Fruit fly (Drosophila melanogaster) whole organism, embryonic: Measurements from ENCODE around the gene Mct1.

Experiments
- Antp ChIP-seq: fragments of 200-800 bp; sonication (Bioruptor generic); optimal IDR thresholded peaks from 3 replicates; lab custom pipeline; 2016; ENCODE audit warnings: missing biosample characterization, missing genetic modification characterization
- Bdp1 ChIP-seq: fragments of 200-800 bp; sonication (Bioruptor generic); optimal IDR thresholded peaks from 3 replicates; lab custom pipeline; 2016; ENCODE audit warnings: missing biosample characterization, missing genetic modification characterization
- Blimp-1 ChIP-seq: fragments of 200-800 bp; sonication (Bioruptor generic); optimal IDR thresholded peaks from 3 replicates; lab custom pipeline; 2018; ENCODE audit warnings: missing biosample characterization, missing genetic modification characterization, mild to moderate bottlenecking, moderate library complexity, missing genetic modification reagents
- CG10274 ChIP-seq: fragments of 200-800 bp; sonication (Bioruptor generic); optimal IDR thresholded peaks from 3 replicates; lab custom pipeline; 2017; ENCODE audit warnings: missing biosample characterization, mild to moderate bottlenecking, missing genetic modification characterization
- CG10462 ChIP-seq: fragments of 200-800 bp; sonication (Bioruptor generic); optimal IDR thresholded peaks from 2 replicates; lab custom pipeline; 2016; ENCODE audit warnings: missing biosample characterization, missing genetic modification characterization
- CG13775 ChIP-seq: fragments of 200-800 bp; sonication (Bioruptor generic); optimal IDR thresholded peaks from 3 replicates; lab custom pipeline; 2017; ENCODE audit warnings: missing biosample characterization, mild to moderate bottlenecking, missing genetic modification characterization
- CG16815 ChIP-seq: fragments of 200-800 bp; sonication (Bioruptor generic); optimal IDR thresholded peaks from 3 replicates; lab custom pipeline; 2017; ENCODE audit warnings: missing biosample characterization, mild to moderate bottlenecking, missing genetic modification characterization
- CG17612 ChIP-seq: fragments of 200-800 bp; sonication (Bioruptor generic); IDR thresholded peaks from 2 replicates; pipeline ENCODE4 v1.3.6; 2022; ENCODE audit warnings: missing biosample characterization, missing genetic modification characterization
- CG17802 ChIP-seq: fragments of 200-800 bp; sonication (Bioruptor generic); optimal IDR thresholded peaks from 2 replicates; lab custom pipeline; 2018; ENCODE audit warnings: missing biosample characterization, mild to moderate bottlenecking, missing genetic modification characterization, moderate library complexity
- CG17912 ChIP-seq: fragments of 200-800 bp; sonication (Bioruptor generic); optimal IDR thresholded peaks from 2 replicates; lab custom pipeline; 2018; ENCODE audit warnings: missing biosample characterization, mild to moderate bottlenecking, missing genetic modification characterization
- CG18476 ChIP-seq: fragments of 200-800 bp; sonication (Bioruptor generic); optimal IDR thresholded peaks from 2 replicates; lab custom pipeline; 2016; ENCODE audit warnings: missing biosample characterization, mild to moderate bottlenecking, missing genetic modification characterization
- CG18599 ChIP-seq: fragments of 200-800 bp; sonication (Bioruptor generic); optimal IDR thresholded peaks from 3 replicates; lab custom pipeline; 2017; ENCODE audit warnings: missing biosample characterization, missing genetic modification characterization, mild to moderate bottlenecking, moderate library complexity, missing genetic modification reagents
- CG2889 ChIP-seq: fragments of 200-800 bp; sonication (Bioruptor generic); IDR thresholded peaks from 3 replicates; pipeline ENCODE4 v1.3.6; 2022; ENCODE audit warnings: missing biosample characterization, missing genetic modification characterization
- CG30403 ChIP-seq: fragments of 200-800 bp; sonication (Bioruptor generic); optimal IDR thresholded peaks from 3 replicates; lab custom pipeline; 2016; ENCODE audit warnings: missing biosample characterization, missing genetic modification characterization
- CG4360 ChIP-seq: fragments of 200-800 bp; sonication (Bioruptor generic); IDR thresholded peaks from 2 replicates; pipeline ENCODE4 v1.3.6; 2022; ENCODE audit warnings: missing biosample characterization, missing genetic modification characterization
- CG4617 ChIP-seq: fragments of 200-800 bp; sonication (Bioruptor generic); optimal IDR thresholded peaks from 3 replicates; lab custom pipeline; 2016; ENCODE audit warnings: missing biosample characterization, missing genetic modification characterization, borderline replicate concordance
- CG5245 ChIP-seq: fragments of 200-800 bp; sonication (Bioruptor generic); optimal IDR thresholded peaks from 3 replicates; lab custom pipeline; 2016; ENCODE audit warnings: missing biosample characterization, missing genetic modification characterization
- CG6175 ChIP-seq: fragments of 200-800 bp; sonication (Bioruptor generic); IDR thresholded peaks from 3 replicates; pipeline ENCODE4 v1.3.6; 2022; ENCODE audit warnings: missing biosample characterization, missing genetic modification characterization
- CG7963 ChIP-seq: fragments of 200-800 bp; sonication (Bioruptor generic); IDR thresholded peaks from 3 replicates; pipeline ENCODE4 v1.3.6; 2022; ENCODE audit warnings: missing biosample characterization, missing genetic modification characterization; ENCODE audit not compliant: partially characterized antibody
- CG9215 ChIP-seq: fragments of 200-800 bp; sonication (Bioruptor generic); IDR thresholded peaks from 2 replicates; pipeline ENCODE4 v1.3.6; 2022; ENCODE audit warnings: missing biosample characterization, missing genetic modification characterization
- D19A ChIP-seq: fragments of 200-800 bp; optimal IDR thresholded peaks from 3 replicates; lab custom pipeline; 2019; ENCODE audit warnings: missing biosample characterization, mild to moderate bottlenecking, missing genetic modification characterization, moderate library complexity
- Deaf1 ChIP-seq: fragments of 200-800 bp; optimal IDR thresholded peaks from 3 replicates; lab custom pipeline; 2019; ENCODE audit warnings: missing biosample characterization, mild to moderate bottlenecking, missing genetic modification characterization, moderate library complexity
- Dfd ChIP-seq, 2 experiments: fragments of >200 bp; optimal IDR thresholded peaks; 2 replicates each; lab custom pipeline; 2017; ENCODE audit warnings: missing biosample characterization in 2 of 2, missing genetic modification characterization in 2 of 2
- Dp ChIP-seq: fragments of 200-800 bp; sonication (Bioruptor generic); optimal IDR thresholded peaks from 2 replicates; lab custom pipeline; 2018; ENCODE audit warnings: missing biosample characterization, mild to moderate bottlenecking, missing genetic modification characterization, moderate library complexity
- Fer2 ChIP-seq: fragments of 200-800 bp; sonication (Bioruptor generic); optimal IDR thresholded peaks from 2 replicates; lab custom pipeline; 2018; ENCODE audit warnings: missing biosample characterization, mild to moderate bottlenecking, missing genetic modification characterization, moderate library complexity
- HmgD ChIP-seq: fragments of 200-800 bp; sonication (Bioruptor generic); optimal IDR thresholded peaks from 3 replicates; lab custom pipeline; 2016; ENCODE audit warnings: missing biosample characterization, missing genetic modification characterization
- MBD-R2 ChIP-seq: fragments of 200-800 bp; sonication (Bioruptor generic); IDR thresholded peaks from 2 replicates; pipeline ENCODE4 v1.3.6; 2022; ENCODE audit warnings: missing biosample characterization, missing genetic modification characterization
- Myb ChIP-seq: fragments of 200-800 bp; sonication (Bioruptor generic); optimal IDR thresholded peaks from 2 replicates; lab custom pipeline; 2016; ENCODE audit warnings: missing biosample characterization, missing genetic modification characterization
- Rx ChIP-seq: fragments of 200-800 bp; sonication (Bioruptor generic); IDR thresholded peaks from 2 replicates; pipeline ENCODE4 v1.3.6; 2022; ENCODE audit warnings: missing biosample characterization, missing genetic modification characterization
- Sox100B ChIP-seq: fragments of 200-800 bp; sonication (Bioruptor generic); optimal IDR thresholded peaks from 3 replicates; lab custom pipeline; 2018; ENCODE audit warnings: missing biosample characterization, mild to moderate bottlenecking, missing genetic modification characterization
- Trl ChIP-seq, 3 experiments: fragments of >200 bp in 2 of 3; fragments of 200-800 bp in 1 of 3; sonication (Bioruptor generic) in 1 of 3; optimal IDR thresholded peaks; 2 replicates in 1 of 3; 3 replicates in 2 of 3; lab custom pipeline; 2016 to 2017; ENCODE audit warnings: missing biosample characterization in 1 of 3, missing genetic modification characterization in 1 of 3
- ab ChIP-seq: fragments of 200-800 bp; sonication (Bioruptor generic); optimal IDR thresholded peaks from 2 replicates; lab custom pipeline; 2016; ENCODE audit warnings: missing biosample characterization, missing genetic modification characterization
- ara ChIP-seq: fragments of 200-800 bp; sonication (Bioruptor generic); IDR thresholded peaks from 2 replicates; pipeline ENCODE4 v1.3.6; 2022; ENCODE audit warnings: missing biosample characterization, missing genetic modification characterization
- bigmax ChIP-seq: fragments of 200-800 bp; sonication (Bioruptor generic); optimal IDR thresholded peaks from 2 replicates; lab custom pipeline; 2018; ENCODE audit warnings: missing biosample characterization, mild to moderate bottlenecking, missing genetic modification characterization
- cato ChIP-seq: fragments of 200-800 bp; sonication (Bioruptor generic); optimal IDR thresholded peaks from 2 replicates; lab custom pipeline; 2016; ENCODE audit warnings: missing biosample characterization, missing genetic modification characterization, borderline replicate concordance
- caup ChIP-seq: fragments of 200-800 bp; sonication (Bioruptor generic); optimal IDR thresholded peaks from 3 replicates; lab custom pipeline; 2017; ENCODE audit warnings: missing biosample characterization, mild to moderate bottlenecking, missing genetic modification characterization, moderate library complexity; ENCODE audit not compliant: severe bottlenecking
- chinmo ChIP-seq: fragments of 200-800 bp; sonication (Bioruptor generic); IDR thresholded peaks from 4 replicates; pipeline ENCODE4 v1.3.6; 2022; ENCODE audit warnings: missing biosample characterization, missing genetic modification characterization; ENCODE audit not compliant: partially characterized antibody
- exex ChIP-seq: fragments of 200-800 bp; sonication (Bioruptor generic); optimal IDR thresholded peaks from 4 replicates; lab custom pipeline; 2018; ENCODE audit warnings: missing biosample characterization, mild to moderate bottlenecking, missing genetic modification characterization, moderate library complexity
- fd102C ChIP-seq: fragments of 200-800 bp; sonication (Bioruptor generic); optimal IDR thresholded peaks from 2 replicates; lab custom pipeline; 2018; ENCODE audit warnings: missing biosample characterization, mild to moderate bottlenecking, missing genetic modification characterization, moderate library complexity
- jing ChIP-seq: fragments of 200-800 bp; sonication (Bioruptor generic); optimal IDR thresholded peaks from 2 replicates; lab custom pipeline; 2018; ENCODE audit warnings: missing biosample characterization, mild to moderate bottlenecking, missing genetic modification characterization
- lilli ChIP-seq: fragments of 200-800 bp; sonication (Bioruptor generic); optimal IDR thresholded peaks from 3 replicates; lab custom pipeline; 2016; ENCODE audit warnings: missing biosample characterization, missing genetic modification characterization
- maf-S ChIP-seq: fragments of 200-800 bp; sonication (Bioruptor generic); optimal IDR thresholded peaks from 2 replicates; lab custom pipeline; 2016; ENCODE audit warnings: missing biosample characterization, missing genetic modification characterization
- nmo ChIP-seq: fragments of 200-800 bp; sonication (Bioruptor generic); optimal IDR thresholded peaks from 2 replicates; lab custom pipeline; 2018; ENCODE audit warnings: missing biosample characterization, mild to moderate bottlenecking, missing genetic modification characterization, moderate library complexity
- odd ChIP-seq: fragments of 200-800 bp; sonication (Bioruptor generic); optimal IDR thresholded peaks from 2 replicates; lab custom pipeline; 2017; ENCODE audit warnings: missing biosample characterization, mild to moderate bottlenecking, missing genetic modification characterization
- psq ChIP-seq: fragments of 200-800 bp; sonication (Bioruptor generic); optimal IDR thresholded peaks from 2 replicates; lab custom pipeline; 2017; ENCODE audit warnings: missing biosample characterization, missing genetic modification characterization
- sd ChIP-seq: fragments of 200-800 bp; sonication (Bioruptor generic); optimal IDR thresholded peaks from 3 replicates; lab custom pipeline; 2018; ENCODE audit warnings: missing biosample characterization, mild to moderate bottlenecking, missing genetic modification characterization, moderate library complexity
- shn ChIP-seq: fragments of 200-800 bp; sonication (Bioruptor generic); optimal IDR thresholded peaks from 3 replicates; lab custom pipeline; 2016; ENCODE audit warnings: missing biosample characterization, missing genetic modification characterization
- sim ChIP-seq: fragments of 200-800 bp; sonication (Bioruptor generic); IDR thresholded peaks from 2 replicates; pipeline ENCODE4 v1.3.6; 2022; ENCODE audit warnings: missing biosample characterization, missing genetic modification characterization
- wor ChIP-seq: fragments of 200-800 bp; sonication (Bioruptor generic); IDR thresholded peaks from 2 replicates; pipeline ENCODE4 v1.3.6; 2022; ENCODE audit warnings: missing biosample characterization, missing genetic modification characterization
- zen2 ChIP-seq: fragments of 200-800 bp; sonication (Bioruptor generic); IDR thresholded peaks from 3 replicates; pipeline ENCODE4 v1.3.6; 2022; ENCODE audit warnings: missing biosample characterization, missing genetic modification characterization; ENCODE audit not compliant: partially characterized antibody

Gene Mct1

DNA sequence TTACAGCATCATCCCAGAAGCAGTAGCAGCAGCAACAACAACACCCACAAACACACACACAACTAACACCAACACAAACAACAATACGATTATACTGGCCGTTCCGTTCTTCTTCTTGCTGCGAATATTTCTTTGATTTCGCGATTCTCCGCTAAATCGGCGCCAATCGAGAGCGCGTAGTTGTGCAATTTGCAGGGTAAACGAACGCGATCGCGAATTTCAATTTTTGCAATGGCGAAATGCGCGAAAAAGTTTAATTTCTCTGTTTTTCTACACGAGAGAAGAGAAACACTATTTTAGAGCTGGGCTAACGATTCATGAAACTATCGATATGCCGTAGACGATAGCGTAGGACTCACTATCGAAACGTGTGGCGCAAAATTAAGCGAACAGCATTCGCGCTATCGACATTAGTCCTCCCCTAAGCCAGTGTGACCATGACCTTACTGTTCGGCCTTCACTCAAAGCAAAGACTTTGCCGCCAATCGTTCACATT is 30.3 kb upstream of the Mct1 start, which contains the start of gene wapl (continued):
- no peak for TF ChIP-seq ara (GFP tag; lab: Robert Waterston, UW)
- TF ChIP-seq CG7963 (GFP tag; lab: Robert Waterston, UW), result peak; percentile 92
- TF ChIP-seq caup (GFP tag; lab: Kevin White, UChicago), result no peak
- peak; percentile 34 for TF ChIP-seq nmo (GFP tag; lab: Kevin White, UChicago)
- peak; percentile 89 for TF ChIP-seq CG4617 (GFP tag; lab: Kevin White, UChicago)
- TF ChIP-seq D19A, result no peak
- peak; percentile 13 for TF ChIP-seq CG30403 (GFP tag; lab: Kevin White, UChicago)
- TF ChIP-seq zen2 (GFP tag; lab: Robert Waterston, UW), result peak; percentile 90
- TF ChIP-seq chinmo (GFP tag; lab: Robert Waterston, UW), result peak; percentile 95
- peak; percentile 52 for TF ChIP-seq MBD-R2 (GFP tag; lab: Robert Waterston, UW)
- TF ChIP-seq CG5245 (GFP tag; lab: Kevin White, UChicago), result no peak
- TF ChIP-seq exex (tag; lab: Kevin White, UChicago), result no peak
- TF ChIP-seq CG4360 (GFP tag; lab: Robert Waterston, UW), result peak; percentile 76
- TF ChIP-seq CG10274, result no peak
- no peak for TF ChIP-seq Rx (GFP tag; lab: Robert Waterston, UW)
- TF ChIP-seq CG18599 (GFP tag; lab: Kevin White, UChicago), result peak; percentile 5
- no peak for TF ChIP-seq wor (GFP tag; lab: Robert Waterston, UW)
- TF ChIP-seq jing (GFP tag; lab: Kevin White, UChicago), result no peak
- no peak for TF ChIP-seq CG18476 (GFP tag; lab: Kevin White, UChicago)
- peak; percentile 48 for TF ChIP-seq Antp (GFP tag; lab: Kevin White, UChicago)
- TF ChIP-seq CG17802 (tag; lab: Kevin White, UChicago), result no peak
- TF ChIP-seq CG17612 (GFP tag; lab: Robert Waterston, UW), result no peak
- no peak for TF ChIP-seq Fer2
- TF ChIP-seq Bdp1 (GFP tag; lab: Kevin White, UChicago), result no peak
- TF ChIP-seq Dp, result peak; percentile 91
- TF ChIP-seq shn, result no peak
- TF ChIP-seq ab (GFP tag; lab: Kevin White, UChicago), result no peak
- peak; percentile 6 for TF ChIP-seq Blimp-1 (GFP tag; lab: Kevin White, UChicago)
- TF ChIP-seq CG13775, result no peak
- no peak for TF ChIP-seq CG2889 (GFP tag; lab: Robert Waterston, UW)
- TF ChIP-seq sd (tag; lab: Kevin White, UChicago), result no peak
- peak; percentile 76 for TF ChIP-seq HmgD (GFP tag; lab: Kevin White, UChicago)
- no peak for TF ChIP-seq Dfd (GFP tag; optimal IDR thresholded peaks at IDR 0.05; lab: Kevin White, UChicago)
- no peak for TF ChIP-seq CG6175 (GFP tag; lab: Robert Waterston, UW)
- no peak for TF ChIP-seq CG9215
- TF ChIP-seq Deaf1 (tag; lab: Kevin White, UChicago), result peak; percentile 10
- no peak for TF ChIP-seq fd102C
- no peak for TF ChIP-seq psq (GFP tag; lab: Kevin White, UChicago)
- TF ChIP-seq lilli, result peak; percentile 58
- TF ChIP-seq CG10462 (GFP tag; lab: Kevin White, UChicago), result no peak
- TF ChIP-seq cato (GFP tag; lab: Kevin White, UChicago), result no peak
- no peak for TF ChIP-seq odd (GFP tag; lab: Kevin White, UChicago)
- TF ChIP-seq CG16815 (GFP tag; lab: Kevin White, UChicago), result no peak
- no peak for TF ChIP-seq CG17912 (GFP tag; lab: Kevin White, UChicago)
- TF ChIP-seq bigmax (GFP tag; lab: Kevin White, UChicago), result no peak
- peak; percentile 67 for TF ChIP-seq Myb (GFP tag; lab: Kevin White, UChicago)
- TF ChIP-seq maf-S (GFP tag; lab: Kevin White, UChicago), result no peak
- TF ChIP-seq Trl (optimal IDR thresholded peaks at IDR 0.05; lab: Kevin White, UChicago), result no peak
- peak; percentile 22 for TF ChIP-seq Trl (GFP tag; optimal IDR thresholded peaks at IDR 0.05; lab: Kevin White, UChicago)
- TF ChIP-seq Sox100B (GFP tag; lab: Kevin White, UChicago), result no peak
- TF ChIP-seq sim (GFP tag; lab: Robert Waterston, UW), result no peak
